Fruit fly (Drosophila melanogaster) whole organism, wandering third instar larva: ENCODE measurements around the gene Rbp1.

Experiments
- CG32264 ChIP-seq: fragments of 200-800 bp; sonication (Bioruptor generic); optimal IDR thresholded peaks from 2 replicates; lab custom pipeline; 2016; ENCODE audit warnings: missing biosample characterization, missing genetic modification characterization
- CG9705 ChIP-seq: fragments of 200-800 bp; sonication (Bioruptor generic); optimal IDR thresholded peaks from 2 replicates; lab custom pipeline; 2018; ENCODE audit warnings: missing biosample characterization, mild to moderate bottlenecking, missing genetic modification characterization
- Dfd ChIP-seq: fragments of >200 bp; optimal IDR thresholded peaks from 2 replicates; lab custom pipeline; 2017; ENCODE audit warnings: missing biosample characterization, missing genetic modification characterization
- Hnf4 ChIP-seq: fragments of 200-800 bp; sonication (Bioruptor generic); optimal IDR thresholded peaks from 2 replicates; lab custom pipeline; 2016; ENCODE audit warnings: missing biosample characterization, mild to moderate bottlenecking, missing genetic modification characterization
- Jra ChIP-seq: sonication (Bioruptor generic); optimal IDR thresholded peaks from 2 replicates; lab custom pipeline; 2016; ENCODE audit warnings: missing biosample characterization, missing genetic modification characterization
- Myc ChIP-seq: fragments of >200 bp; optimal IDR thresholded peaks from 2 replicates; lab custom pipeline; 2017
- OdsH ChIP-seq: fragments of 200-800 bp; sonication (Bioruptor generic); optimal IDR thresholded peaks from 2 replicates; lab custom pipeline; 2016; ENCODE audit warnings: missing biosample characterization, mild to moderate bottlenecking, missing genetic modification characterization
- Rel ChIP-seq, 2 experiments: fragments of 200-800 bp; sonication (Bioruptor generic) in 1 of 2; optimal IDR thresholded peaks; 2 replicates in 1 of 2; 3 replicates in 1 of 2; lab custom pipeline; 2016 to 2019; ENCODE audit warnings: mild to moderate bottlenecking in 2 of 2, missing biosample characterization in 2 of 2, missing genetic modification characterization in 2 of 2, moderate library complexity in 1 of 2
- Vsx2 ChIP-seq: fragments of 200-300, 225-300 bp; sonication (Bioruptor generic); optimal IDR thresholded peaks from 2 replicates; lab custom pipeline; 2018; ENCODE audit warnings: missing biosample characterization, missing genetic modification characterization; ENCODE audit not compliant: partially characterized antibody
- br ChIP-seq: fragments of 200-800 bp; sonication (Bioruptor generic); optimal IDR thresholded peaks from 2 replicates; lab custom pipeline; 2016; ENCODE audit warnings: missing biosample characterization, missing genetic modification characterization
- fru ChIP-seq: fragments of 200-800 bp; sonication (Bioruptor generic); optimal IDR thresholded peaks from 3 replicates; lab custom pipeline; 2016; ENCODE audit warnings: missing biosample characterization, mild to moderate bottlenecking, missing genetic modification characterization
- h ChIP-seq: fragments of 200-800 bp; sonication (Bioruptor generic); optimal IDR thresholded peaks from 3 replicates; lab custom pipeline; 2016; ENCODE audit warnings: missing biosample characterization, mild to moderate bottlenecking, missing genetic modification characterization
- lola ChIP-seq: fragments of >200 bp; optimal IDR thresholded peaks from 2 replicates; lab custom pipeline; 2017; ENCODE audit warnings: missing biosample characterization, missing genetic modification characterization
- psq ChIP-seq: fragments of 200-800 bp; sonication (Bioruptor generic); optimal IDR thresholded peaks from 3 replicates; lab custom pipeline; 2017; ENCODE audit warnings: missing biosample characterization, mild to moderate bottlenecking, missing genetic modification characterization, moderate library complexity

DNA sequence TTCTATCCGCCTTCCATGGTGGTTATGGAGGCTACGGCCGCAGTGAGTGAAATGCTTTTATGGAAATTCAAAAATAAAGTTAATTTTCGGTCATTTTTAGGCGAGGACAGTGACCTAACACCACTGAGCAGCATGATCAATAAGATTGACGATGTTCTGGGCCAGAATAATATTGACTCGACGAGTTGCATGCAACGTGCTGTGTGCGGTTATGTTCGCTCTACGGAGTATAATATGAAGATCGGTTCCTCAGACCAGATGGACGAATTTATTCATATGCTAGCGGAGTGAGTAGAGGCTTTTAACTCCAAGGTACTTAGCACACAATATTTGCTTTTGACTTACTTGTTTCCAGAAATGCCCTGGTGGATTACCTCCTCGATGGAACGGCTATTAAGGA, 4.0 kb upstream of the Rbp1 start:
- TF ChIP-seq CG32264 (GFP tag; lab: Kevin White, UChicago): no peak
- no peak for TF ChIP-seq h (GFP tag; lab: Kevin White, UChicago)
- TF ChIP-seq fru (GFP tag; lab: Kevin White, UChicago): no peak
- no peak for TF ChIP-seq OdsH
- TF ChIP-seq CG9705: no peak
- no peak for TF ChIP-seq Jra
- TF ChIP-seq lola (GFP tag; lab: Kevin White, UChicago): no peak
- TF ChIP-seq psq (GFP tag; lab: Kevin White, UChicago): no peak
- TF ChIP-seq Dfd (GFP tag; lab: Kevin White, UChicago): no peak
- no peak for TF ChIP-seq Hnf4
- TF ChIP-seq br (GFP tag; lab: Kevin White, UChicago): no peak
- TF ChIP-seq Rel (GFP tag; optimal IDR thresholded peaks at IDR 0.05; lab: Kevin White, UChicago): no peak
- TF ChIP-seq Rel (tag; optimal IDR thresholded peaks at IDR 0.05; lab: Kevin White, UChicago): no peak
- no peak for TF ChIP-seq Myc (lab: Kevin White, UChicago)
- no peak for TF ChIP-seq Vsx2 (GFP tag; lab: Kevin White, UChicago)
